Worm (Caenorhabditis elegans) whole organism, L1 larva: ENCODE results near the gene rpl-32.

Source experiments
- C04F5.9 ChIP-seq: sonication (generic microtip); optimal IDR thresholded peaks from 2 replicates; lab custom pipeline; 2016; ENCODE audit warnings: missing genetic modification characterization, missing compliant biosample characterization
- C16A3.4 ChIP-seq: fragments of 150-350 bp; optimal IDR thresholded peaks from 2 replicates; lab custom pipeline; 2014; ENCODE audit warnings: missing biosample characterization, missing genetic modification characterization
- F16B12.6 ChIP-seq: fragments of 150-350 bp; optimal IDR thresholded peaks from 2 replicates; lab custom pipeline; 2014; ENCODE audit warnings: missing biosample characterization, missing genetic modification characterization
- aha-1 ChIP-seq: fragments of 150-350 bp; optimal IDR thresholded peaks from 2 replicates; lab custom pipeline; 2014; ENCODE audit warnings: missing biosample characterization, missing genetic modification characterization
- alr-1 ChIP-seq: fragments of 200-800 bp; sonication (Bioruptor generic); optimal IDR thresholded peaks from 2 replicates; lab custom pipeline; 2018; ENCODE audit warnings: borderline replicate concordance, mild to moderate bottlenecking, missing genetic modification characterization, missing compliant biosample characterization
- blmp-1 ChIP-seq: fragments of 150-350 bp; optimal IDR thresholded peaks from 2 replicates; lab custom pipeline; 2014; ENCODE audit warnings: missing biosample characterization, missing genetic modification characterization
- ceh-63 ChIP-seq: fragments of 200-800 bp; sonication (Bioruptor generic); optimal IDR thresholded peaks from 2 replicates; lab custom pipeline; 2018; ENCODE audit warnings: mild to moderate bottlenecking, missing genetic modification characterization, missing compliant biosample characterization
- ceh-8 ChIP-seq: fragments of 200-800 bp; sonication (Bioruptor generic); optimal IDR thresholded peaks from 2 replicates; lab custom pipeline; 2018; ENCODE audit warnings: mild to moderate bottlenecking, missing genetic modification characterization, moderate library complexity, missing compliant biosample characterization
- ceh-82 ChIP-seq, 3 experiments: fragments of 150-350 bp in 1 of 3; sonication (generic microtip) in 2 of 3; optimal IDR thresholded peaks; 2 replicates each; lab custom pipeline; 2014 to 2017; ENCODE audit warnings: missing biosample characterization in 3 of 3, missing genetic modification characterization in 3 of 3
- ceh-88 ChIP-seq: fragments of 200-800 bp; sonication (Bioruptor generic); IDR thresholded peaks from 2 replicates; pipeline ENCODE4 v1.3.6; 2022; ENCODE audit warnings: missing genetic modification characterization, missing compliant biosample characterization
- dpl-1 ChIP-seq, 3 experiments: fragments of 150-350 bp in 2 of 3; sonication (generic microtip) in 1 of 3; optimal IDR thresholded peaks; 2 replicates each; lab custom pipeline; 2014 to 2017; ENCODE audit warnings: missing biosample characterization in 3 of 3, missing genetic modification characterization in 3 of 3, missing genetic modification reagents in 3 of 3
- dsc-1 ChIP-seq: sonication (generic microtip); optimal IDR thresholded peaks from 2 replicates; lab custom pipeline; 2016; ENCODE audit warnings: mild to moderate bottlenecking, missing genetic modification characterization, missing compliant biosample characterization
- egl-13 ChIP-seq: sonication (generic microtip); optimal IDR thresholded peaks from 2 replicates; lab custom pipeline; 2016; ENCODE audit warnings: missing genotype, missing genetic modification reagents, missing genetic modification characterization, missing compliant biosample characterization
- egl-27 ChIP-seq, 2 experiments: fragments of 150-350 bp in 1 of 2; sonication (generic microtip); optimal IDR thresholded peaks; 3 replicates each; lab custom pipeline; 2017 to 2018; ENCODE audit warnings: missing biosample characterization in 2 of 2, missing genetic modification characterization in 2 of 2, missing genetic modification reagents in 2 of 2
- elt-2 ChIP-seq: sonication (generic microtip); optimal IDR thresholded peaks from 2 replicates; lab custom pipeline; 2016; ENCODE audit warnings: missing genetic modification characterization, mild to moderate bottlenecking, inconsistent platforms, missing compliant biosample characterization, missing genetic modification reagents
- elt-3 ChIP-seq, 6 experiments: fragments of 150-350 bp in 1 of 6; sonication (generic microtip); optimal IDR thresholded peaks; 2 replicates each; lab custom pipeline; 2017 to 2018; ENCODE audit warnings: missing biosample characterization in 6 of 6, missing genetic modification characterization in 6 of 6, inconsistent platforms in 1 of 6
- grh-1 ChIP-seq: fragments of 200-800 bp; sonication (Bioruptor generic); IDR thresholded peaks from 2 replicates; pipeline ENCODE4 v1.3.6; 2022; ENCODE audit warnings: missing genetic modification reagents, missing genetic modification characterization, missing compliant biosample characterization
- hlh-17 ChIP-seq: fragments of 200-800 bp; sonication (Bioruptor generic); optimal IDR thresholded peaks from 2 replicates; lab custom pipeline; 2018; ENCODE audit warnings: missing genetic modification characterization, mild to moderate bottlenecking, missing compliant biosample characterization, moderate library complexity, borderline replicate concordance
- hpl-2 ChIP-seq: fragments of 150-350 bp; optimal IDR thresholded peaks from 2 replicates; lab custom pipeline; 2014; ENCODE audit warnings: missing biosample characterization, missing genetic modification reagents, missing genetic modification characterization
- irx-1 ChIP-seq: sonication (generic microtip); optimal IDR thresholded peaks from 2 replicates; lab custom pipeline; 2016; ENCODE audit warnings: missing genetic modification characterization, missing compliant biosample characterization
- jun-1 ChIP-seq: fragments of 150-350 bp; optimal IDR thresholded peaks from 2 replicates; lab custom pipeline; 2014; ENCODE audit warnings: missing biosample characterization, missing genetic modification reagents, missing genetic modification characterization
- lin-14 ChIP-seq: fragments of 200-800 bp; sonication (Bioruptor generic); optimal IDR thresholded peaks from 2 replicates; lab custom pipeline; 2018; ENCODE audit warnings: mild to moderate bottlenecking, missing genetic modification characterization, moderate library complexity, missing compliant biosample characterization
- lin-15B ChIP-seq: fragments of 150-350 bp; sonication (generic microtip); optimal IDR thresholded peaks from 3 replicates; lab custom pipeline; 2014; ENCODE audit warnings: missing biosample characterization, missing genetic modification characterization
- lin-35 ChIP-seq, 2 experiments: fragments of 150-350 bp; optimal IDR thresholded peaks; 2 replicates each; lab custom pipeline; 2014; ENCODE audit warnings: missing biosample characterization in 2 of 2, missing genetic modification characterization in 2 of 2, missing genetic modification reagents in 2 of 2
- lin-39 ChIP-seq: fragments of 150-350 bp; optimal IDR thresholded peaks from 2 replicates; lab custom pipeline; 2014; ENCODE audit warnings: missing biosample characterization, missing genetic modification reagents, missing genetic modification characterization
- lsy-2 ChIP-seq, 2 experiments: fragments of 150-350 bp; optimal IDR thresholded peaks; 2 replicates each; lab custom pipeline; 2014; ENCODE audit warnings: missing biosample characterization in 2 of 2, missing genetic modification characterization in 2 of 2
- mab-9 ChIP-seq: fragments of 200-800 bp; sonication (Bioruptor generic); IDR thresholded peaks from 2 replicates; pipeline ENCODE4 v1.3.6; 2022; ENCODE audit warnings: missing genetic modification reagents, missing genetic modification characterization, missing compliant biosample characterization
- mdl-1 ChIP-seq, 2 experiments: fragments of 150-350 bp; optimal IDR thresholded peaks; 2 replicates each; lab custom pipeline; 2014 to 2017; ENCODE audit warnings: missing biosample characterization in 2 of 2, missing genetic modification characterization in 2 of 2, inconsistent platforms in 1 of 2
- nhr-20 ChIP-seq: sonication (generic microtip); optimal IDR thresholded peaks from 2 replicates; lab custom pipeline; 2016; ENCODE audit warnings: mild to moderate bottlenecking, missing genetic modification characterization, missing compliant biosample characterization
- nhr-47 ChIP-seq: sonication (generic microtip); optimal IDR thresholded peaks from 2 replicates; lab custom pipeline; 2016; ENCODE audit warnings: mild to moderate bottlenecking, missing genetic modification characterization, moderate library complexity, missing compliant biosample characterization
- nhr-71 ChIP-seq: sonication (generic microtip); optimal IDR thresholded peaks from 2 replicates; lab custom pipeline; 2016; ENCODE audit warnings: mild to moderate bottlenecking, missing genetic modification characterization, moderate library complexity, missing compliant biosample characterization
- nhr-90 ChIP-seq: sonication (generic microtip); optimal IDR thresholded peaks from 2 replicates; lab custom pipeline; 2016; ENCODE audit warnings: mild to moderate bottlenecking, missing genetic modification characterization, missing compliant biosample characterization; ENCODE audit not compliant: poor library complexity
- pag-3 ChIP-seq: sonication (generic microtip); optimal IDR thresholded peaks from 2 replicates; lab custom pipeline; 2017; ENCODE audit warnings: missing genetic modification characterization, mild to moderate bottlenecking, missing compliant biosample characterization, antibody characterized with exemption, borderline replicate concordance; ENCODE audit not compliant: insufficient read depth
- pax-3 ChIP-seq: fragments of 200-800 bp; sonication (Bioruptor generic); optimal IDR thresholded peaks from 2 replicates; lab custom pipeline; 2018; ENCODE audit warnings: mild to moderate bottlenecking, missing genetic modification characterization, moderate library complexity, missing compliant biosample characterization
- pqm-1 ChIP-seq: sonication (generic microtip); optimal IDR thresholded peaks from 3 replicates; lab custom pipeline; 2017; ENCODE audit warnings: missing biosample characterization, missing genetic modification characterization
- skn-1 ChIP-seq: fragments of 150-350 bp; optimal IDR thresholded peaks from 2 replicates; lab custom pipeline; 2014; ENCODE audit warnings: missing biosample characterization, missing genetic modification characterization
- snpc-4 ChIP-seq: fragments of 150-350 bp; optimal IDR thresholded peaks from 2 replicates; lab custom pipeline; 2014; ENCODE audit warnings: missing biosample characterization, missing genetic modification characterization
- snu-23 ChIP-seq: sonication (generic microtip); optimal IDR thresholded peaks from 2 replicates; lab custom pipeline; 2016; ENCODE audit warnings: missing genetic modification characterization, missing compliant biosample characterization
- sox-4 ChIP-seq: sonication (generic microtip); optimal IDR thresholded peaks from 2 replicates; lab custom pipeline; 2016; ENCODE audit warnings: missing genetic modification characterization, missing compliant biosample characterization
- sptf-1 ChIP-seq: fragments of 150-350 bp; optimal IDR thresholded peaks from 2 replicates; lab custom pipeline; 2014; ENCODE audit warnings: missing biosample characterization, missing genetic modification characterization
- tlp-1 ChIP-seq: fragments of 150-350 bp; optimal IDR thresholded peaks from 2 replicates; lab custom pipeline; 2014; ENCODE audit warnings: missing biosample characterization, missing genetic modification characterization
- unc-30 ChIP-seq: sonication (generic microtip); optimal IDR thresholded peaks from 2 replicates; lab custom pipeline; 2017; ENCODE audit warnings: missing biosample characterization, missing genetic modification characterization
- unc-86 ChIP-seq: sonication (generic microtip); optimal IDR thresholded peaks from 2 replicates; lab custom pipeline; 2016; ENCODE audit warnings: missing genetic modification characterization, missing compliant biosample characterization
- vab-15 ChIP-seq: sonication (generic microtip); optimal IDR thresholded peaks from 2 replicates; lab custom pipeline; 2017; ENCODE audit warnings: missing genotype, mild to moderate bottlenecking, missing genetic modification characterization, missing compliant biosample characterization
- xbp-1 ChIP-seq: sonication (generic microtip); optimal IDR thresholded peaks from 2 replicates; lab custom pipeline; 2016; ENCODE audit warnings: missing genetic modification characterization, missing compliant biosample characterization
- zag-1 ChIP-seq: fragments of 150-350 bp; optimal IDR thresholded peaks from 2 replicates; lab custom pipeline; 2014; ENCODE audit warnings: missing biosample characterization, missing genetic modification characterization

Gene rpl-32

DNA sequence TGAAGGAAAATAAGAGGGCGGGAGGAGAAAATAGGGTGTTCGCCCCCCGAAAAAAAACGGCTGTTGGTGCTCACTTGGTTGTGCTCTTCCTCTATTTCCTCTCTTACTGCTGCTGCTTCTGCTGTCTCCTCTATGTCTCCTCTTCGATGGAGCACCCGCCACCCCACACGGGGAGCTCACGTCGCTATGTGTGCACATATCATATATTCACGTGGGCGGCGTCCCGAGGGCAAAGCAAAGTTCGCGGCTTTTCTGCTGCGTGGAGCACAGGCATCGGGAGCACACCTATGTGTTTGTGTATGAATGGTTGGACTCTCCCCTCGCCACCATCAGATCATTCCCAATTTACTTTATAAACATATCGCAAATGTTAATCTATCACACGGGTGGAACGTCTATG is 43.5 kb downstream of the rpl-32 start (continued):
- TF ChIP-seq lin-14 (peak; percentile 67), zag-1 (tag; lab: Kevin White, UChicago) (no peak), xbp-1 (peak; percentile 30), ceh-63 (no peak), egl-13 (tag; lab: Kevin White, UChicago) (peak; percentile 2), aha-1 (no peak), C04F5.9 (tag; lab: Kevin White, UChicago) (no peak), ceh-8 (GFP tag; lab: Kevin White, UChicago) (no peak), alr-1 (tag; lab: Kevin White, UChicago) (no peak), dpl-1 (GFP tag; optimal IDR thresholded peaks at IDR 0.05; lab: Kevin White, UChicago) (no peak), unc-30 (tag; lab: Kevin White, UChicago) (no peak), blmp-1 (tag; lab: Kevin White, UChicago) (no peak), C16A3.4 (no peak), snpc-4 (tag; lab: Kevin White, UChicago) (no peak), nhr-20 (peak; percentile 14), lin-15B (tag; lab: Kevin White, UChicago) (no peak), elt-3 (tag; optimal IDR thresholded peaks at IDR 0.05; lab: Kevin White, UChicago) (no peak), jun-1 (tag; lab: Kevin White, UChicago) (no peak), snu-23 (no peak)
- TF ChIP-seq, all 84 proteins: peak for 13

DNA sequence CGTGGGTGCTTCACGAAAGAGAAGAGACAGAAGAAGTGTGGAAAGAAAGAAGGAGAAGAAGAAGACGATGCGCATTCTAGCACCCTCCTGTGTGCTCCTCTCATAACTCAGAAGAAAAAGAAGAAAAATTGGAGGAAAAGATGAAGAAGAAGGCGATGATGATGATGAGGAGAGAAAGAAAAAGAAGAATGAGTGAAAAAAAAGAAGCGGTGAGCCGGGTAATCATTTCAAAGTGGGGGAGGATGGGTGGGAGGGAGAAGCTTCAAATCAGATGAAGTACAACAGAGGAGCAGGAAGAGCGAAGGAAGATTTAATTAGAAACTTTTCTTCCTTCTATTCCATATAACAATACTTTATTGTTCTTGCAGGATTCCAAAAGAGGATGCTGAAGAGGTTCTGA is 46.2 kb downstream of the rpl-32 start:
- peak; percentile 74 for TF ChIP-seq lin-14
- peak in 1 of 3 experiments; percentile 12 for TF ChIP-seq ceh-82 (tag; optimal IDR thresholded peaks at IDR 0.05; lab: Kevin White, UChicago)
- TF ChIP-seq lin-39 (tag; lab: Kevin White, UChicago): no peak
- no peak for TF ChIP-seq zag-1 (tag; lab: Kevin White, UChicago)
- no peak for TF ChIP-seq unc-86 (tag; lab: Kevin White, UChicago)

DNA sequence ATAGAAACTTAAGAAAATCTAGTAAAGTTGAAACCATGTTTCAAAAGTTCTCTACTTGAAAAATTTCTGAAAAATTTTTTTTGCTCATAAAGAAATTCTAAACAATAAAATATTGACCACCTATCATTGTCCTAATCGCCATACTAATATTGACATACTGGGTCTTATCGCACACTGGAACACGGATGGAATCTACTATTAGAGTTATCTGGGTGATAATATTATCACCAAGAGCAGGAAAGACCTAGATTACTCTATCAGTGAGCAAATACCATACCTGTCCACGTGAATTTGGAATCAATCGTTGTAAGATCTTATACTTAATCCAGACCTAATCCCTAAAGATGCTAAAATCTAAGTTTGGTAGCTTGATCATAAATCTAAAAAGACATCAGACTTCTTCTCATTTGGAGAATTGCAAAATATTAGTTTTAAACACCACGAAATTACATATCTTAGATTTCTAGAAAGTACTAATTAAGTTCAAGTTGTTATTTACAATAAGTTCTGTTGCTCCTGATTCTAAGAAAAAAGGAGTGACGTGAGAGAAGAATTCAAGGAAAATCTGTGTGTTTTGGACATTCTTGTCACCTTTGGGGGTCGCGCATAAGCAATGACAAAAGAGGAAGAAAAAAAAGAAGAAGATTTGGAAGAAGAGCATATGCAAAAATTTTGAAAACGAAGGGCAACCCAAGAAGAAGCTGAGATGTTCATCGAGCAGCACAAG is 46.7 kb downstream of the rpl-32 start:
- TF ChIP-seq C16A3.4 (no peak), hlh-17 (GFP tag; lab: Kevin White, UChicago) (no peak), sptf-1 (no peak), elt-2 (tag; lab: Kevin White, UChicago) (peak; percentile 88), pag-3 (no peak), ceh-8 (GFP tag; lab: Kevin White, UChicago) (no peak), hpl-2 (GFP tag; lab: Kevin White, UChicago) (no peak), lin-35 (GFP tag; optimal IDR thresholded peaks at IDR 0.05; lab: Kevin White, UChicago) (no peak), grh-1 (GFP tag; lab: Robert Waterston, UW) (no peak), pqm-1 (peak; percentile 76), nhr-47 (tag; lab: Kevin White, UChicago) (peak; percentile 57), skn-1 (tag; lab: Kevin White, UChicago) (no peak), egl-27 (tag; optimal IDR thresholded peaks at IDR 0.05; lab: Kevin White, UChicago) (no peak), irx-1 (tag; lab: Kevin White, UChicago) (no peak), vab-15 (no peak), mab-9 (GFP tag; lab: Robert Waterston, UW) (no peak), tlp-1 (peak; percentile 52), ceh-63 (no peak), mdl-1 (tag; optimal IDR thresholded peaks at IDR 0.05; lab: Kevin White, UChicago) (no peak), lsy-2 (tag; optimal IDR thresholded peaks at IDR 0.05; lab: Kevin White, UChicago) (no peak), F16B12.6 (tag; lab: Kevin White, UChicago) (no peak), sox-4 (peak; percentile 35), nhr-90 (tag; lab: Kevin White, UChicago) (no peak), aha-1 (no peak), snu-23 (no peak), nhr-71 (peak; percentile 84), unc-86 (tag; lab: Kevin White, UChicago) (no peak), elt-3 (tag; optimal IDR thresholded peaks at IDR 0.05; lab: Kevin White, UChicago) (no peak), pax-3 (tag; lab: Kevin White, UChicago) (peak; percentile 67), dsc-1 (tag; lab: Kevin White, UChicago) (peak; percentile 55), lin-39 (tag; lab: Kevin White, UChicago) (no peak), ceh-88 (GFP tag; lab: Robert Waterston, UW) (no peak)
